Fruit fly (Drosophila melanogaster): ENCODE measurements around the gene CG6766.

DNA sequence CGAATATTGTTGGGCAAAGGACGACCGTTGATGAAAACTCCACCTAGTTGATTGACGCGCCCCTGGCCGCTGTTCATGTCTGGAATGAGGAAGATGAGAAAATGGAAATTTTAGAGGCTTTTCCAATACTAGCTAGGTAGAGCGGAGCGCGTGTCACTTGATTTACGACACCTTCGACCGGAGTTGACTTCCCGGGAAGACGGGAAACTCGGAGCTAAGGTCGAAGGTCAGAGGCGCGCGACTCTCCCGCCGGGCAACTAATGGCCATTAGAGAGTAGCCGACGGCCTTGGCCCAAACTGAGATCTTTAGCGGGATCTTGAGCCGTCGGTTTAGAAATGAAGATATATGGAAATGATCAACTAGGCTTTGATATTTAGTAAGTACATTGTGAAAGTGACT lies 44.5 kb upstream of the CG6766 start:
- no peak for TF ChIP-seq CG6792 (GFP tag; optimal IDR thresholded peaks at IDR 0.05)
- no peak for TF ChIP-seq OdsH (GFP tag; optimal IDR thresholded peaks at IDR 0.05)
- no peak for TF ChIP-seq salr (GFP tag; optimal IDR thresholded peaks at IDR 0.05)
- TF ChIP-seq Sox15 (GFP tag; optimal IDR thresholded peaks at IDR 0.05) = no peak
- TF ChIP-seq achi (GFP tag; optimal IDR thresholded peaks at IDR 0.05) = no peak
- no peak for TF ChIP-seq CG8319 (GFP tag; optimal IDR thresholded peaks at IDR 0.05)
- TF ChIP-seq net (GFP tag; optimal IDR thresholded peaks at IDR 0.05) = no peak
- no peak for TF ChIP-seq Eip78C (GFP tag)
- no peak for TF ChIP-seq fd59A (GFP tag; optimal IDR thresholded peaks at IDR 0.05)
- no peak for TF ChIP-seq CG11294 (GFP tag; IDR thresholded peaks at IDR 0.05)
- TF ChIP-seq Sox14 (GFP tag; optimal IDR thresholded peaks at IDR 0.05) = no peak
- TF ChIP-seq CG3032 (tag; optimal IDR thresholded peaks at IDR 0.05) = no peak
